Fruit fly (Drosophila melanogaster) whole organism, wandering third instar larva: Measurements from ENCODE around the gene Ndc1.

Source experiments
- Abd-B ChIP-seq: fragments of >200 bp; optimal IDR thresholded peaks from 2 replicates; lab custom pipeline; 2017; ENCODE audit warnings: missing biosample characterization, missing genetic modification characterization
- CG32264 ChIP-seq: fragments of 200-800 bp; sonication (Bioruptor generic); optimal IDR thresholded peaks from 2 replicates; lab custom pipeline; 2016; ENCODE audit warnings: missing biosample characterization, missing genetic modification characterization
- CG9705 ChIP-seq: fragments of 200-800 bp; sonication (Bioruptor generic); optimal IDR thresholded peaks from 2 replicates; lab custom pipeline; 2018; ENCODE audit warnings: missing biosample characterization, mild to moderate bottlenecking, missing genetic modification characterization
- CrebA ChIP-seq: fragments of 200-800 bp; sonication (Bioruptor generic); optimal IDR thresholded peaks from 2 replicates; lab custom pipeline; 2016; ENCODE audit warnings: missing biosample characterization, mild to moderate bottlenecking, missing genetic modification characterization, borderline replicate concordance
- Dfd ChIP-seq: fragments of >200 bp; optimal IDR thresholded peaks from 2 replicates; lab custom pipeline; 2017; ENCODE audit warnings: missing biosample characterization, missing genetic modification characterization
- Dif ChIP-seq: fragments of 200-275, 200-300 bp; sonication (Bioruptor generic); optimal IDR thresholded peaks from 2 replicates; lab custom pipeline; 2018; ENCODE audit warnings: missing biosample characterization, missing genetic modification characterization; ENCODE audit not compliant: partially characterized antibody
- GATAd ChIP-seq: sonication (Bioruptor generic); optimal IDR thresholded peaks from 2 replicates; lab custom pipeline; 2016; ENCODE audit warnings: missing biosample characterization, missing genetic modification characterization
- HLH106 ChIP-seq: fragments of 200-800 bp; optimal IDR thresholded peaks from 3 replicates; lab custom pipeline; 2019; ENCODE audit warnings: missing biosample characterization, mild to moderate bottlenecking, missing genetic modification characterization, moderate library complexity
- Hnf4 ChIP-seq: fragments of 200-800 bp; sonication (Bioruptor generic); optimal IDR thresholded peaks from 2 replicates; lab custom pipeline; 2016; ENCODE audit warnings: missing biosample characterization, mild to moderate bottlenecking, missing genetic modification characterization
- Hr78 ChIP-seq: fragments of >200 bp; optimal IDR thresholded peaks from 2 replicates; lab custom pipeline; 2017; ENCODE audit warnings: missing biosample characterization, missing genetic modification characterization
- Hr83 ChIP-seq: fragments of 200-300 bp; sonication (Bioruptor generic); optimal IDR thresholded peaks from 2 replicates; lab custom pipeline; 2016; ENCODE audit warnings: missing biosample characterization, mild to moderate bottlenecking, missing genetic modification characterization, moderate library complexity; ENCODE audit not compliant: poor library complexity, severe bottlenecking
- Jra ChIP-seq: sonication (Bioruptor generic); optimal IDR thresholded peaks from 2 replicates; lab custom pipeline; 2016; ENCODE audit warnings: missing biosample characterization, missing genetic modification characterization
- Mio ChIP-seq: sonication (Bioruptor generic); optimal IDR thresholded peaks from 2 replicates; lab custom pipeline; 2016; ENCODE audit warnings: missing biosample characterization, missing genetic modification characterization
- Myc ChIP-seq: fragments of >200 bp; optimal IDR thresholded peaks from 2 replicates; lab custom pipeline; 2017
- N ChIP-seq: fragments of >200 bp; optimal IDR thresholded peaks from 2 replicates; lab custom pipeline; 2018; ENCODE audit warnings: missing biosample characterization, missing external identifiers, missing genetic modification characterization
- OdsH ChIP-seq: fragments of 200-800 bp; sonication (Bioruptor generic); optimal IDR thresholded peaks from 2 replicates; lab custom pipeline; 2016; ENCODE audit warnings: missing biosample characterization, mild to moderate bottlenecking, missing genetic modification characterization
- Rel ChIP-seq, 2 experiments: fragments of 200-800 bp; sonication (Bioruptor generic) in 1 of 2; optimal IDR thresholded peaks; 2 replicates in 1 of 2; 3 replicates in 1 of 2; lab custom pipeline; 2016 to 2019; ENCODE audit warnings: mild to moderate bottlenecking in 2 of 2, missing biosample characterization in 2 of 2, missing genetic modification characterization in 2 of 2, moderate library complexity in 1 of 2
- Sp1 ChIP-seq: fragments of 200-800 bp; sonication (Bioruptor generic); optimal IDR thresholded peaks from 3 replicates; lab custom pipeline; 2019; ENCODE audit warnings: missing biosample characterization, mild to moderate bottlenecking, missing genetic modification characterization, moderate library complexity
- Vsx2 ChIP-seq: fragments of 200-300, 225-300 bp; sonication (Bioruptor generic); optimal IDR thresholded peaks from 2 replicates; lab custom pipeline; 2018; ENCODE audit warnings: missing biosample characterization, missing genetic modification characterization; ENCODE audit not compliant: partially characterized antibody
- br ChIP-seq: fragments of 200-800 bp; sonication (Bioruptor generic); optimal IDR thresholded peaks from 2 replicates; lab custom pipeline; 2016; ENCODE audit warnings: missing biosample characterization, missing genetic modification characterization
- brk ChIP-seq: fragments of 200-800 bp; sonication (Bioruptor generic); optimal IDR thresholded peaks from 2 replicates; lab custom pipeline; 2016; ENCODE audit warnings: missing biosample characterization, mild to moderate bottlenecking, missing genetic modification characterization
- dl ChIP-seq, 2 experiments: fragments of 175-275, 200-275 bp in 1 of 2; fragments of 200-275 bp in 1 of 2; sonication (Bioruptor generic); optimal IDR thresholded peaks; lab custom pipeline; 2018; ENCODE audit warnings: mild to moderate bottlenecking in 2 of 2, missing biosample characterization in 2 of 2, missing genetic modification characterization in 2 of 2, moderate library complexity in 2 of 2; ENCODE audit not compliant: partially characterized antibody in 2 of 2, insufficient read depth in 1 of 2
- dmrt93B ChIP-seq: fragments of 200-800 bp; sonication (Bioruptor generic); optimal IDR thresholded peaks from 2 replicates; lab custom pipeline; 2018; ENCODE audit warnings: missing biosample characterization, mild to moderate bottlenecking, missing genetic modification characterization
- dsf ChIP-seq: sonication (Bioruptor generic); optimal IDR thresholded peaks from 2 replicates; lab custom pipeline; 2016; ENCODE audit warnings: missing biosample characterization, missing genetic modification characterization, borderline replicate concordance
- ey ChIP-seq: fragments of 200-800 bp; sonication (Bioruptor generic); optimal IDR thresholded peaks from 2 replicates; lab custom pipeline; 2016; ENCODE audit warnings: missing biosample characterization, missing genetic modification characterization
- foxo ChIP-seq, 2 experiments: fragments of 200-800 bp; sonication (Bioruptor generic); optimal IDR thresholded peaks; 2 replicates in 1 of 2; 3 replicates in 1 of 2; lab custom pipeline; 2016 to 2017; ENCODE audit warnings: missing biosample characterization in 2 of 2, missing genetic modification characterization in 2 of 2
- fru ChIP-seq: fragments of 200-800 bp; sonication (Bioruptor generic); optimal IDR thresholded peaks from 3 replicates; lab custom pipeline; 2016; ENCODE audit warnings: missing biosample characterization, mild to moderate bottlenecking, missing genetic modification characterization
- h ChIP-seq: fragments of 200-800 bp; sonication (Bioruptor generic); optimal IDR thresholded peaks from 3 replicates; lab custom pipeline; 2016; ENCODE audit warnings: missing biosample characterization, mild to moderate bottlenecking, missing genetic modification characterization
- jim ChIP-seq: fragments of 175-275, 200-325 bp; sonication (Bioruptor generic); optimal IDR thresholded peaks from 2 replicates; lab custom pipeline; 2016; ENCODE audit warnings: missing biosample characterization, mild to moderate bottlenecking, missing genetic modification characterization
- lola ChIP-seq: fragments of >200 bp; optimal IDR thresholded peaks from 2 replicates; lab custom pipeline; 2017; ENCODE audit warnings: missing biosample characterization, missing genetic modification characterization
- pan ChIP-seq: fragments of >200 bp; optimal IDR thresholded peaks from 2 replicates; lab custom pipeline; 2017
- psq ChIP-seq: fragments of 200-800 bp; sonication (Bioruptor generic); optimal IDR thresholded peaks from 3 replicates; lab custom pipeline; 2017; ENCODE audit warnings: missing biosample characterization, mild to moderate bottlenecking, missing genetic modification characterization, moderate library complexity
- rgr ChIP-seq: fragments of 200-800 bp; sonication (Bioruptor generic); optimal IDR thresholded peaks from 3 replicates; lab custom pipeline; 2016; ENCODE audit warnings: missing biosample characterization, mild to moderate bottlenecking, missing genetic modification characterization
- sage ChIP-seq: fragments of 200-800 bp; sonication (Bioruptor generic); optimal IDR thresholded peaks from 2 replicates; lab custom pipeline; 2016; ENCODE audit warnings: missing biosample characterization, mild to moderate bottlenecking, missing genetic modification characterization
- sv ChIP-seq: fragments of 200-800 bp; sonication (Bioruptor generic); optimal IDR thresholded peaks from 3 replicates; lab custom pipeline; 2016; ENCODE audit warnings: missing biosample characterization, missing genetic modification characterization
- tai ChIP-seq: sonication (Bioruptor generic); optimal IDR thresholded peaks from 2 replicates; lab custom pipeline; 2016; ENCODE audit warnings: missing biosample characterization, missing genetic modification characterization
- usp ChIP-seq: fragments of >200 bp; optimal IDR thresholded peaks from 2 replicates; lab custom pipeline; 2017; ENCODE audit warnings: missing biosample characterization, missing genetic modification characterization
- woc ChIP-seq: sonication (Bioruptor generic); optimal IDR thresholded peaks from 2 replicates; lab custom pipeline; 2016; ENCODE audit warnings: missing biosample characterization, mild to moderate bottlenecking, missing genetic modification characterization

Gene Ndc1

dm6 chr3R:23887096-23887421 lies 37.1 kb upstream of the Ndc1 start:
- TF ChIP-seq lola (GFP tag; lab: Kevin White, UChicago) (no peak), CrebA (GFP tag; lab: Kevin White, UChicago) (peak; percentile 69), Dfd (GFP tag; lab: Kevin White, UChicago) (no peak), GATAd (no peak), ey (GFP tag; lab: Kevin White, UChicago) (peak; percentile 77), tai (peak; percentile 54), dmrt93B (GFP tag; lab: Kevin White, UChicago) (peak; percentile 77), Abd-B (GFP tag; lab: Kevin White, UChicago) (no peak), pan (lab: Kevin White, UChicago) (no peak), HLH106 (peak; percentile 87), br (GFP tag; lab: Kevin White, UChicago) (peak; percentile 63), Vsx2 (GFP tag; lab: Kevin White, UChicago) (no peak), sage (GFP tag; lab: Kevin White, UChicago) (peak; percentile 87), dsf (GFP tag; lab: Kevin White, UChicago) (no peak), psq (GFP tag; lab: Kevin White, UChicago) (peak; percentile 89), CG9705 (GFP tag; lab: Kevin White, UChicago) (no peak), rgr (GFP tag; lab: Kevin White, UChicago) (peak; percentile 91), jim (GFP tag; lab: Kevin White, UChicago) (no peak), Mio (GFP tag; lab: Kevin White, UChicago) (no peak), fru (GFP tag; lab: Kevin White, UChicago) (peak; percentile 87), Rel (GFP tag; optimal IDR thresholded peaks at IDR 0.05; lab: Kevin White, UChicago) (peak; percentile 71), Rel (tag; optimal IDR thresholded peaks at IDR 0.05; lab: Kevin White, UChicago) (peak; percentile 29), h (GFP tag; lab: Kevin White, UChicago) (peak; percentile 90), Hr83 (GFP tag; lab: Kevin White, UChicago) (no peak), Dif (no peak), N (GFP tag; lab: Kevin White, UChicago) (no peak), Hnf4 (GFP tag; lab: Kevin White, UChicago) (peak; percentile 78), usp (GFP tag; lab: Kevin White, UChicago) (no peak), CG32264 (peak; percentile 43), Myc (lab: Kevin White, UChicago) (no peak), dl (GFP tag; optimal IDR thresholded peaks at IDR 0.05; lab: Kevin White, UChicago; ENCODE audit: insufficient read depth in 1 of 2, partially characterized antibody in 2 of 2) (no peak), Sp1 (GFP tag; lab: Kevin White, UChicago) (peak; percentile 87), Hr78 (no peak), woc (GFP tag; lab: Kevin White, UChicago) (peak; percentile 52), brk (GFP tag; lab: Kevin White, UChicago) (peak; percentile 73), sv (GFP tag; lab: Kevin White, UChicago) (peak; percentile 78), OdsH (peak; percentile 88), Jra (GFP tag; lab: Kevin White, UChicago) (no peak), foxo (GFP tag; optimal IDR thresholded peaks at IDR 0.05; lab: Kevin White, UChicago) (peak in 1 of 2 experiments; percentile 88)

- TF ChIP-seq Rel (GFP tag; optimal IDR thresholded peaks at IDR 0.05; lab: Kevin White, UChicago) (no peak), Rel (tag; optimal IDR thresholded peaks at IDR 0.05; lab: Kevin White, UChicago) (no peak), sv (GFP tag; lab: Kevin White, UChicago) (no peak), foxo (GFP tag; optimal IDR thresholded peaks at IDR 0.05; lab: Kevin White, UChicago) (no peak), psq (GFP tag; lab: Kevin White, UChicago) (no peak), Dif (no peak), CrebA (GFP tag; lab: Kevin White, UChicago) (no peak), br (GFP tag; lab: Kevin White, UChicago) (no peak), dmrt93B (GFP tag; lab: Kevin White, UChicago) (no peak), Jra (GFP tag; lab: Kevin White, UChicago) (no peak), rgr (GFP tag; lab: Kevin White, UChicago) (no peak), usp (GFP tag; lab: Kevin White, UChicago) (no peak), CG32264 (no peak), GATAd (no peak), lola (GFP tag; lab: Kevin White, UChicago) (no peak), N (GFP tag; lab: Kevin White, UChicago) (no peak), CG9705 (GFP tag; lab: Kevin White, UChicago) (no peak), h (GFP tag; lab: Kevin White, UChicago) (no peak)
- TF ChIP-seq, all 38 proteins: peak for 0
Measured at dm6 chr3R:23887572-23887971, 36.6 kb upstream of the Ndc1 start.
